Worm (Caenorhabditis elegans) whole organism, early embryonic: Measurements from ENCODE around the gene srx-45.

Experiments
- F13C5.2 ChIP-seq: sonication (generic microtip); optimal IDR thresholded peaks from 2 replicates; lab custom pipeline; 2017; ENCODE audit warnings: mild to moderate bottlenecking, missing genetic modification characterization, inconsistent platforms, missing compliant biosample characterization
- aly-1 ChIP-seq: sonication (generic microtip); optimal IDR thresholded peaks from 2 replicates; lab custom pipeline; 2016; ENCODE audit warnings: missing genetic modification characterization, missing compliant biosample characterization
- ama-1 ChIP-seq: fragments of 150-350 bp; optimal IDR thresholded peaks from 2 replicates; lab custom pipeline; 2014
- ceh-36 ChIP-seq: sonication (generic microtip); optimal IDR thresholded peaks from 2 replicates; lab custom pipeline; 2016; ENCODE audit warnings: missing genetic modification characterization, inconsistent platforms, missing compliant biosample characterization
- ets-7 ChIP-seq: sonication (generic microtip); optimal IDR thresholded peaks from 2 replicates; lab custom pipeline; 2016; ENCODE audit warnings: missing genotype, missing genetic modification characterization, missing compliant biosample characterization
- hmg-4 ChIP-seq: fragments of 200-800 bp; sonication (Bioruptor generic); optimal IDR thresholded peaks from 2 replicates; lab custom pipeline; 2018; ENCODE audit warnings: mild to moderate bottlenecking, missing genetic modification characterization, missing compliant biosample characterization
- hnd-1 ChIP-seq: sonication (generic microtip); optimal IDR thresholded peaks from 2 replicates; lab custom pipeline; 2016; ENCODE audit warnings: missing genetic modification characterization, missing compliant biosample characterization
- pes-1 ChIP-seq: fragments of 200-800 bp; sonication (Bioruptor generic); IDR thresholded peaks from 2 replicates; pipeline ENCODE4 v1.3.6; 2022; ENCODE audit warnings: missing genetic modification reagents, missing genetic modification characterization, missing compliant biosample characterization
- scrt-1 ChIP-seq: fragments of 200-800 bp; sonication (Bioruptor generic); IDR thresholded peaks from 2 replicates; pipeline ENCODE4 v1.3.6; 2022; ENCODE audit warnings: missing genetic modification characterization, missing compliant biosample characterization
- sea-1 ChIP-seq: fragments of 200-800 bp; sonication (Bioruptor generic); conservative IDR thresholded peaks from 2 replicates; pipeline ENCODE4 v1.3.6; 2022; ENCODE audit warnings: missing genetic modification characterization, missing compliant biosample characterization
- tbx-11 ChIP-seq: fragments of 200-800 bp; sonication (Bioruptor generic); IDR thresholded peaks from 2 replicates; pipeline ENCODE4 v1.3.6; 2022; ENCODE audit warnings: missing genetic modification characterization, missing compliant biosample characterization
- tbx-37 ChIP-seq: fragments of 200-800 bp; sonication (Bioruptor generic); conservative IDR thresholded peaks from 2 replicates; pipeline ENCODE4 v1.3.6; 2022; ENCODE audit warnings: missing genetic modification reagents, missing genetic modification characterization, missing compliant biosample characterization
- tra-4 ChIP-seq: sonication (generic microtip); optimal IDR thresholded peaks from 2 replicates; lab custom pipeline; 2017; ENCODE audit warnings: missing genetic modification characterization, missing compliant biosample characterization

- no peak for TF ChIP-seq ama-1 (lab: Kevin White, UChicago)
- no peak for TF ChIP-seq ets-7 (tag; lab: Kevin White, UChicago)
- TF ChIP-seq tbx-37 = no peak
- TF ChIP-seq F13C5.2 = no peak
- TF ChIP-seq hmg-4 (GFP tag; lab: Kevin White, UChicago) = no peak
- no peak for TF ChIP-seq pes-1 (GFP tag; lab: Robert Waterston, UW)
- no peak for TF ChIP-seq scrt-1
- TF ChIP-seq ceh-36 (tag; lab: Kevin White, UChicago) = no peak
- no peak for TF ChIP-seq aly-1
- no peak for TF ChIP-seq tra-4
- TF ChIP-seq sea-1 (GFP tag; lab: Robert Waterston, UW) = 0 out of 2 replicates have a peak, but pooled peaks have one; percentile 13
- TF ChIP-seq hnd-1 (tag; lab: Kevin White, UChicago) = no peak
- no peak for TF ChIP-seq tbx-11 (GFP tag; lab: Robert Waterston, UW)
Measured at ce11 chrIII:9340025-9340424, 33.5 kb upstream of the srx-45 start.
